Fruit fly (Drosophila melanogaster): Measurements from ENCODE around the gene CG14645.

Gene CG14645

dm6 chr3R:4311067-4311723 is 23.7 kb upstream of the CG14645 start, which contains the start of gene Suv3 (continued):
- TF ChIP-seq pum (GFP tag; optimal IDR thresholded peaks at IDR 0.05) = no peak
- TF ChIP-seq Lhr (GFP tag; optimal IDR thresholded peaks at IDR 0.05) = no peak
- no peak for TF ChIP-seq CG10462 (GFP tag; optimal IDR thresholded peaks at IDR 0.05)
- TF ChIP-seq dan (GFP tag; IDR thresholded peaks at IDR 0.05) = no peak
- no peak for TF ChIP-seq tna (GFP tag; IDR thresholded peaks at IDR 0.05; ENCODE audit: partially characterized antibody)
- TF ChIP-seq insv (GFP tag; optimal IDR thresholded peaks at IDR 0.05) = peak in 1 of 2 experiments; percentile 56
- peak; percentile 47 for TF ChIP-seq YL-1 (GFP tag; optimal IDR thresholded peaks at IDR 0.05)
- no peak for TF ChIP-seq ara (GFP tag; IDR thresholded peaks at IDR 0.05)
- no peak for TF ChIP-seq jumu (GFP tag; optimal IDR thresholded peaks at IDR 0.05)
- TF ChIP-seq Camta (GFP tag; optimal IDR thresholded peaks at IDR 0.05) = no peak
- TF ChIP-seq BEAF-32 (GFP tag; optimal IDR thresholded peaks at IDR 0.05) = peak; percentile 54
- TF ChIP-seq sisA (GFP tag; IDR thresholded peaks at IDR 0.05) = no peak
- TF ChIP-seq Hr3 (GFP tag; optimal IDR thresholded peaks at IDR 0.05) = peak; percentile 52
- TF ChIP-seq bcd (GFP tag; optimal IDR thresholded peaks at IDR 0.05) = peak; percentile 30
- TF ChIP-seq Nf-YA (GFP tag; IDR thresholded peaks at IDR 0.05) = no peak
- TF ChIP-seq kay (GFP tag; optimal IDR thresholded peaks at IDR 0.05) = no peak
- TF ChIP-seq CG10147 (GFP tag; optimal IDR thresholded peaks at IDR 0.05) = no peak
- no peak for TF ChIP-seq fu2 (GFP tag; optimal IDR thresholded peaks at IDR 0.05)
- TF ChIP-seq CG9876 (GFP tag; optimal IDR thresholded peaks at IDR 0.05) = no peak
- TF ChIP-seq CG14667 (GFP tag; IDR thresholded peaks at IDR 0.05) = no peak
- TF ChIP-seq CG8924 (tag; optimal IDR thresholded peaks at IDR 0.05) = peak; percentile 44
- TF ChIP-seq CG6765 (GFP tag; optimal IDR thresholded peaks at IDR 0.05) = no peak
- no peak for TF ChIP-seq cato (GFP tag; optimal IDR thresholded peaks at IDR 0.05; ENCODE audit: borderline replicate concordance)
- no peak for TF ChIP-seq run (tag; optimal IDR thresholded peaks at IDR 0.05)
- no peak for TF ChIP-seq repo (GFP tag; optimal IDR thresholded peaks at IDR 0.05)
- no peak for TF ChIP-seq CG18619 (GFP tag; optimal IDR thresholded peaks at IDR 0.05)
- TF ChIP-seq cg (GFP tag; optimal IDR thresholded peaks at IDR 0.05) = no peak
- TF ChIP-seq Drgx (GFP tag; IDR thresholded peaks at IDR 0.05) = no peak
- 0 out of 2 replicates have a peak, but pooled peaks have one; percentile 28 for TF ChIP-seq CG6689 (GFP tag; IDR thresholded peaks at IDR 0.05)
- no peak for TF ChIP-seq Bgb (GFP tag; IDR thresholded peaks at IDR 0.05; ENCODE audit: partially characterized antibody)
- peak; percentile 5 for TF ChIP-seq CG4424 (GFP tag; optimal IDR thresholded peaks at IDR 0.05)
- TF ChIP-seq peb (GFP tag; IDR thresholded peaks at IDR 0.05) = no peak
- no peak for TF ChIP-seq Elba2 (GFP tag; optimal IDR thresholded peaks at IDR 0.05)
- TF ChIP-seq Gsc (GFP tag; IDR thresholded peaks at IDR 0.05) = no peak
- TF ChIP-seq sug (tag; optimal IDR thresholded peaks at IDR 0.05) = peak; percentile 55
- TF ChIP-seq CG15269 (tag; optimal IDR thresholded peaks at IDR 0.05) = peak; percentile 71
- TF ChIP-seq CG11085 (GFP tag; IDR thresholded peaks at IDR 0.05) = no peak
- peak; percentile 6 for TF ChIP-seq Xbp1 (GFP tag; optimal IDR thresholded peaks at IDR 0.05)
- no peak for TF ChIP-seq NFAT (GFP tag; IDR thresholded peaks at IDR 0.05)
- TF ChIP-seq CG13424 (tag; optimal IDR thresholded peaks at IDR 0.05) = peak; percentile 59
- TF ChIP-seq hth (optimal IDR thresholded peaks at IDR 0.05) = no peak
- TF ChIP-seq Ssrp (tag; optimal IDR thresholded peaks at IDR 0.05) = peak; percentile 59
- no peak for TF ChIP-seq z (GFP tag; IDR thresholded peaks at IDR 0.05)
- TF ChIP-seq MESR4 (GFP tag; optimal IDR thresholded peaks at IDR 0.05) = peak; percentile 61
- TF ChIP-seq CG8290 (GFP tag; optimal IDR thresholded peaks at IDR 0.05) = no peak
- TF ChIP-seq CG8290 (tag; optimal IDR thresholded peaks at IDR 0.05) = no peak
- TF ChIP-seq Lpt (GFP tag; optimal IDR thresholded peaks at IDR 0.05) = no peak
- TF ChIP-seq esg (GFP tag; conservative IDR thresholded peaks at IDR 0.05) = peak; percentile 30; the same call in 1 of the 2 replicates
- TF ChIP-seq CG2712 (tag; optimal IDR thresholded peaks at IDR 0.05) = peak; percentile 60
- no peak for TF ChIP-seq scrt (GFP tag; optimal IDR thresholded peaks at IDR 0.05)
- no peak for TF ChIP-seq CG17186 (GFP tag; optimal IDR thresholded peaks at IDR 0.05)

Measured in whole organism, embryonic.